Fruit fly (Drosophila melanogaster) whole organism, embryonic: ENCODE data around the gene bnl.

ENCODE experiments used
- CG10321 ChIP-seq: fragments of 200-800 bp; sonication (Bioruptor generic); IDR thresholded peaks from 2 replicates; pipeline ENCODE4 v1.3.6; 2022; ENCODE audit warnings: missing biosample characterization, missing genetic modification characterization
- CG10543 ChIP-seq: fragments of 200-800 bp; sonication (Bioruptor generic); optimal IDR thresholded peaks from 3 replicates; lab custom pipeline; 2017; ENCODE audit warnings: missing biosample characterization, mild to moderate bottlenecking, missing genetic modification characterization, moderate library complexity
- CG11093 ChIP-seq: fragments of 200-800 bp; sonication (Bioruptor generic); IDR thresholded peaks from 3 replicates; pipeline ENCODE4 v1.3.6; 2022; ENCODE audit warnings: missing biosample characterization, missing genetic modification characterization
- CG11456 ChIP-seq: fragments of 200-800 bp; sonication (Bioruptor generic); IDR thresholded peaks from 3 replicates; pipeline ENCODE4 v1.3.6; 2022; ENCODE audit warnings: missing biosample characterization, missing genetic modification characterization
- CG11560 ChIP-seq: fragments of 200-800 bp; sonication (Bioruptor generic); IDR thresholded peaks from 3 replicates; pipeline ENCODE4 v1.3.6; 2022; ENCODE audit warnings: missing biosample characterization, missing genetic modification characterization
- CG12744 ChIP-seq: fragments of 200-800 bp; sonication (Bioruptor generic); optimal IDR thresholded peaks from 2 replicates; lab custom pipeline; 2016; ENCODE audit warnings: missing biosample characterization, missing genetic modification characterization
- CG15479 ChIP-seq: fragments of 200-800 bp; sonication (Bioruptor generic); optimal IDR thresholded peaks from 3 replicates; lab custom pipeline; 2019; ENCODE audit warnings: missing biosample characterization, mild to moderate bottlenecking, missing genetic modification characterization, moderate library complexity
- CG16813 ChIP-seq: fragments of 200-800 bp; sonication (Bioruptor generic); IDR thresholded peaks from 3 replicates; pipeline ENCODE4 v1.3.6; 2022; ENCODE audit warnings: missing biosample characterization, missing genetic modification characterization; ENCODE audit not compliant: partially characterized antibody
- CG18011 ChIP-seq: fragments of 200-800 bp; sonication (Bioruptor generic); optimal IDR thresholded peaks from 2 replicates; lab custom pipeline; 2017; ENCODE audit warnings: missing biosample characterization, missing genetic modification characterization, mild to moderate bottlenecking, moderate library complexity, missing genotype
- CG2199 ChIP-seq: fragments of 200-800 bp; sonication (Bioruptor generic); IDR thresholded peaks from 3 replicates; pipeline ENCODE4 v1.3.6; 2022; ENCODE audit warnings: missing biosample characterization, missing genetic modification characterization
- CG2889 ChIP-seq: fragments of 200-800 bp; sonication (Bioruptor generic); IDR thresholded peaks from 3 replicates; pipeline ENCODE4 v1.3.6; 2022; ENCODE audit warnings: missing biosample characterization, missing genetic modification characterization
- CG31365 ChIP-seq: fragments of 200-800 bp; sonication (Bioruptor generic); optimal IDR thresholded peaks from 2 replicates; lab custom pipeline; 2018; ENCODE audit warnings: missing biosample characterization, mild to moderate bottlenecking, missing genetic modification characterization
- CG31388 ChIP-seq: fragments of 200-800 bp; sonication (Bioruptor generic); optimal IDR thresholded peaks from 2 replicates; lab custom pipeline; 2016; ENCODE audit warnings: missing biosample characterization, missing genetic modification characterization
- CG32767 ChIP-seq: fragments of 200-800 bp; sonication (Bioruptor generic); IDR thresholded peaks from 2 replicates; pipeline ENCODE4 v1.3.6; 2022; ENCODE audit warnings: missing biosample characterization, missing genetic modification characterization
- CG33557 ChIP-seq: fragments of 200-800 bp; sonication (Bioruptor generic); optimal IDR thresholded peaks from 2 replicates; lab custom pipeline; 2019; ENCODE audit warnings: missing biosample characterization, mild to moderate bottlenecking, missing genetic modification characterization, moderate library complexity
- CG34376 ChIP-seq: fragments of 200-800 bp; sonication (Bioruptor generic); optimal IDR thresholded peaks from 2 replicates; lab custom pipeline; 2018; ENCODE audit warnings: missing biosample characterization, mild to moderate bottlenecking, missing genetic modification characterization
- CG7745 ChIP-seq: fragments of 200-800 bp; sonication (Bioruptor generic); optimal IDR thresholded peaks from 2 replicates; lab custom pipeline; 2018; ENCODE audit warnings: missing biosample characterization, mild to moderate bottlenecking, missing genetic modification characterization, moderate library complexity
- CG7786 ChIP-seq: fragments of 200-800 bp; sonication (Bioruptor generic); optimal IDR thresholded peaks from 2 replicates; lab custom pipeline; 2016; ENCODE audit warnings: missing biosample characterization, missing genetic modification characterization
- CTCF ChIP-seq: fragments of 200-800 bp; sonication (Bioruptor generic); optimal IDR thresholded peaks from 2 replicates; lab custom pipeline; 2017; ENCODE audit warnings: missing biosample characterization, mild to moderate bottlenecking, missing genetic modification characterization, moderate library complexity
- Camta ChIP-seq: fragments of 200-800 bp; sonication (Bioruptor generic); optimal IDR thresholded peaks from 2 replicates; lab custom pipeline; 2016; ENCODE audit warnings: missing biosample characterization, missing genetic modification characterization
- Dbx ChIP-seq: fragments of 200-800 bp; sonication (Bioruptor generic); IDR thresholded peaks from 3 replicates; pipeline ENCODE4 v1.3.6; 2022; ENCODE audit warnings: missing biosample characterization, missing genetic modification characterization
- Drgx ChIP-seq: fragments of 200-800 bp; sonication (Bioruptor generic); IDR thresholded peaks from 2 replicates; pipeline ENCODE4 v1.3.6; 2022; ENCODE audit warnings: missing biosample characterization, missing genetic modification characterization
- E2f1 ChIP-seq: fragments of 200-800 bp; sonication (Bioruptor generic); IDR thresholded peaks from 2 replicates; pipeline ENCODE4 v1.3.6; 2022; ENCODE audit warnings: missing biosample characterization, missing genetic modification characterization
- Eip74EF ChIP-seq, 2 experiments: fragments of 200-800 bp in 1 of 2; fragments of >200 bp in 1 of 2; sonication (Bioruptor generic) in 1 of 2; optimal IDR thresholded peaks; 2 replicates each; lab custom pipeline; 2017 to 2019; ENCODE audit warnings: missing biosample characterization in 2 of 2, missing genetic modification characterization in 2 of 2, mild to moderate bottlenecking in 1 of 2, moderate library complexity in 1 of 2
- Elba2 ChIP-seq: fragments of 200-800 bp; sonication (Bioruptor generic); optimal IDR thresholded peaks from 3 replicates; lab custom pipeline; 2016; ENCODE audit warnings: missing biosample characterization, missing genetic modification characterization
- Ets65A ChIP-seq: fragments of 200-800 bp; sonication (Bioruptor generic); peaks from one replicate; lab custom pipeline; 2016; ENCODE audit warnings: missing biosample characterization, missing genetic modification characterization
- HHEX ChIP-seq: fragments of 200-800 bp; sonication (Bioruptor generic); optimal IDR thresholded peaks from 3 replicates; lab custom pipeline; 2017; ENCODE audit warnings: missing biosample characterization, mild to moderate bottlenecking, missing genetic modification characterization, missing genetic modification reagents
- Hr51 ChIP-seq, 2 experiments: fragments of 200-800 bp; sonication (Bioruptor generic); optimal IDR thresholded peaks; 2 replicates in 1 of 2; 3 replicates in 1 of 2; lab custom pipeline; 2016 to 2018; ENCODE audit warnings: missing biosample characterization in 2 of 2, missing genetic modification characterization in 2 of 2, mild to moderate bottlenecking in 1 of 2, moderate library complexity in 1 of 2
- Rx ChIP-seq: fragments of 200-800 bp; sonication (Bioruptor generic); IDR thresholded peaks from 2 replicates; pipeline ENCODE4 v1.3.6; 2022; ENCODE audit warnings: missing biosample characterization, missing genetic modification characterization
- Side ChIP-seq: fragments of 200-800 bp; sonication (Bioruptor generic); optimal IDR thresholded peaks from 2 replicates; lab custom pipeline; 2016; ENCODE audit warnings: missing biosample characterization, missing genetic modification characterization
- Sox100B ChIP-seq: fragments of 200-800 bp; sonication (Bioruptor generic); optimal IDR thresholded peaks from 3 replicates; lab custom pipeline; 2018; ENCODE audit warnings: missing biosample characterization, mild to moderate bottlenecking, missing genetic modification characterization
- Taf1 ChIP-seq: fragments of 200-800 bp; sonication (Bioruptor generic); IDR thresholded peaks from 2 replicates; pipeline ENCODE4 v1.3.6; 2022; ENCODE audit warnings: missing biosample characterization, missing genetic modification characterization
- Xrp1 ChIP-seq: fragments of 200-800 bp; sonication (Bioruptor generic); IDR thresholded peaks from 2 replicates; pipeline ENCODE4 v1.3.6; 2022; ENCODE audit warnings: missing biosample characterization, missing genetic modification characterization
- aop ChIP-seq: fragments of 200-800 bp; sonication (Bioruptor generic); IDR thresholded peaks from 2 replicates; pipeline ENCODE4 v1.3.6; 2022; ENCODE audit warnings: missing biosample characterization, missing genetic modification characterization
- ase ChIP-seq: fragments of 200-800 bp; sonication (Bioruptor generic); IDR thresholded peaks from 3 replicates; pipeline ENCODE4 v1.3.6; 2022; ENCODE audit warnings: missing biosample characterization, missing genetic modification characterization
- ash1 ChIP-seq: fragments of 200-800 bp; sonication (Bioruptor generic); optimal IDR thresholded peaks from 2 replicates; lab custom pipeline; 2018; ENCODE audit warnings: missing biosample characterization, mild to moderate bottlenecking, missing genetic modification characterization
- cg ChIP-seq: fragments of 200-800 bp; sonication (Bioruptor generic); optimal IDR thresholded peaks from 3 replicates; lab custom pipeline; 2019; ENCODE audit warnings: missing biosample characterization, mild to moderate bottlenecking, missing genetic modification characterization, moderate library complexity
- fd64A ChIP-seq: fragments of 200-800 bp; sonication (Bioruptor generic); optimal IDR thresholded peaks from 3 replicates; lab custom pipeline; 2018; ENCODE audit warnings: missing biosample characterization, mild to moderate bottlenecking, missing genetic modification characterization
- fd96Cb ChIP-seq: fragments of 200-800 bp; sonication (Bioruptor generic); optimal IDR thresholded peaks from 2 replicates; lab custom pipeline; 2018; ENCODE audit warnings: missing biosample characterization, mild to moderate bottlenecking, missing genetic modification characterization, moderate library complexity
- fru ChIP-seq: fragments of >200 bp; optimal IDR thresholded peaks from 2 replicates; lab custom pipeline; 2017
- gt ChIP-seq: fragments of 200-800 bp; sonication (Bioruptor generic); IDR thresholded peaks from 2 replicates; pipeline ENCODE4 v1.3.6; 2022; ENCODE audit warnings: missing biosample characterization, missing genetic modification characterization
- lola ChIP-seq, 3 experiments: fragments of >200 bp in 2 of 3; fragments of 200-800 bp in 1 of 3; sonication (Bioruptor generic) in 1 of 3; optimal IDR thresholded peaks; 2 replicates each; lab custom pipeline; 2017 to 2019; ENCODE audit warnings: missing biosample characterization in 3 of 3, missing genetic modification characterization in 3 of 3, mild to moderate bottlenecking in 1 of 3, moderate library complexity in 1 of 3
- luna ChIP-seq: fragments of 200-800 bp; sonication (Bioruptor generic); optimal IDR thresholded peaks from 2 replicates; lab custom pipeline; 2016; ENCODE audit warnings: missing biosample characterization, missing genetic modification characterization
- nerfin-2 ChIP-seq: fragments of 200-800 bp; sonication (Bioruptor generic); IDR thresholded peaks from 2 replicates; pipeline ENCODE4 v1.3.6; 2022; ENCODE audit warnings: missing biosample characterization, missing genetic modification characterization; ENCODE audit not compliant: partially characterized antibody
- otp ChIP-seq: fragments of 200-800 bp; sonication (Bioruptor generic); IDR thresholded peaks from 3 replicates; pipeline ENCODE4, ENCODE4 v1.3.6; 2022; ENCODE audit warnings: missing biosample characterization, missing genetic modification characterization
- prd ChIP-seq, 3 experiments: fragments of >200 bp in 2 of 3; fragments of 200-800 bp in 1 of 3; sonication (Bioruptor generic) in 1 of 3; optimal IDR thresholded peaks in 2 of 3; IDR thresholded peaks in 1 of 3; 2 replicates in 2 of 3; 3 replicates in 1 of 3; pipeline versions ENCODE4 v1.3.6 to Lab custom; 2017 to 2022; ENCODE audit warnings: missing biosample characterization in 1 of 3, missing genetic modification characterization in 1 of 3
- psq ChIP-seq: fragments of 200-800 bp; sonication (Bioruptor generic); optimal IDR thresholded peaks from 2 replicates; lab custom pipeline; 2017; ENCODE audit warnings: missing biosample characterization, missing genetic modification characterization
- pzg ChIP-seq: fragments of 200-800 bp; sonication (Bioruptor generic); optimal IDR thresholded peaks from 3 replicates; lab custom pipeline; 2018; ENCODE audit warnings: missing biosample characterization, mild to moderate bottlenecking, missing genetic modification characterization, moderate library complexity
- schlank ChIP-seq: fragments of 200-800 bp; sonication (Bioruptor generic); optimal IDR thresholded peaks from 2 replicates; lab custom pipeline; 2018; ENCODE audit warnings: missing biosample characterization, mild to moderate bottlenecking, missing genetic modification characterization
- ssp ChIP-seq: fragments of 200-800 bp; sonication (Bioruptor generic); IDR thresholded peaks from 2 replicates; pipeline ENCODE4 v1.3.6; 2022; ENCODE audit warnings: missing biosample characterization, missing genetic modification characterization
- tx ChIP-seq: fragments of 200-800 bp; sonication (Bioruptor generic); optimal IDR thresholded peaks from 2 replicates; lab custom pipeline; 2016; ENCODE audit warnings: missing biosample characterization, missing genetic modification characterization

Gene bnl

dm6 chr3R:19858017-19858659 is 21.5 kb upstream of the bnl start (continued):
- TF ChIP-seq CG12744 (GFP tag; lab: Kevin White, UChicago) = peak; percentile 8
- peak; percentile 44 for TF ChIP-seq CG7745
- no peak for TF ChIP-seq CG16813 (GFP tag; lab: Robert Waterston, UW)
- TF ChIP-seq schlank (tag; lab: Kevin White, UChicago) = peak; percentile 71
- no peak for TF ChIP-seq ase (GFP tag; lab: Robert Waterston, UW)
- TF ChIP-seq otp (GFP tag; lab: Robert Waterston, UW) = 0 out of 3 replicates have a peak, but pooled peaks have one; percentile 31
- no peak for TF ChIP-seq CG33557 (GFP tag; lab: Kevin White, UChicago)
- TF ChIP-seq CG11456 (GFP tag; lab: Robert Waterston, UW) = no peak
- TF ChIP-seq lola (GFP tag; optimal IDR thresholded peaks at IDR 0.05; lab: Kevin White, UChicago) = no peak
- TF ChIP-seq tx = no peak
- no peak for TF ChIP-seq Rx (GFP tag; lab: Robert Waterston, UW)
- TF ChIP-seq CG10321 (GFP tag; lab: Robert Waterston, UW) = no peak
- TF ChIP-seq Elba2 = no peak
- TF ChIP-seq psq (GFP tag; lab: Kevin White, UChicago) = no peak
- no peak for TF ChIP-seq fru (lab: Kevin White, UChicago)
- TF ChIP-seq Camta (GFP tag; lab: Kevin White, UChicago) = peak; percentile 5
- peak; percentile 27 for TF ChIP-seq CG18011 (GFP tag; lab: Kevin White, UChicago)
- TF ChIP-seq E2f1 (GFP tag; lab: Robert Waterston, UW) = no peak
- peak; percentile 83 for TF ChIP-seq Ets65A (GFP tag; lab: Kevin White, UChicago)
- no peak for TF ChIP-seq HHEX (GFP tag; lab: Kevin White, UChicago)
- no peak for TF ChIP-seq pzg (GFP tag; lab: Kevin White, UChicago)
- no peak for TF ChIP-seq cg (GFP tag; lab: Kevin White, UChicago)
- TF ChIP-seq CG32767 (GFP tag; lab: Robert Waterston, UW) = no peak
- TF ChIP-seq Taf1 = no peak
- no peak for TF ChIP-seq CG11093
- TF ChIP-seq Sox100B = no peak
- TF ChIP-seq CG2889 = no peak
- no peak for TF ChIP-seq prd (optimal IDR thresholded peaks at IDR 0.05; lab: Kevin White, UChicago)
- TF ChIP-seq prd (GFP tag; IDR thresholded peaks at IDR 0.05; lab: Robert Waterston, UW) = no peak
- TF ChIP-seq fd64A = peak; percentile 34
- TF ChIP-seq Side (GFP tag; lab: Kevin White, UChicago) = peak; percentile 43
- no peak for TF ChIP-seq aop (GFP tag; lab: Robert Waterston, UW)
- TF ChIP-seq nerfin-2 (GFP tag; lab: Robert Waterston, UW) = no peak
- TF ChIP-seq CG2199 (GFP tag; lab: Robert Waterston, UW) = 0 out of 3 replicates have a peak, but pooled peaks have one; percentile 40
- no peak for TF ChIP-seq CG10543
- no peak for TF ChIP-seq Drgx
- TF ChIP-seq Eip74EF (GFP tag; optimal IDR thresholded peaks at IDR 0.05; lab: Kevin White, UChicago) = no peak
- no peak for TF ChIP-seq CG15479 (GFP tag; lab: Kevin White, UChicago)
- no peak for TF ChIP-seq luna (GFP tag; lab: Kevin White, UChicago)
- TF ChIP-seq CG11560 (tag; lab: Robert Waterston, UW) = no peak
- no peak for TF ChIP-seq CTCF
- peak; percentile 41 for TF ChIP-seq CG7786 (GFP tag; lab: Kevin White, UChicago)
- TF ChIP-seq Hr51 (GFP tag; optimal IDR thresholded peaks at IDR 0.05; lab: Kevin White, UChicago) = no peak
- no peak for TF ChIP-seq fd96Cb
- TF ChIP-seq gt (GFP tag; lab: Robert Waterston, UW) = no peak
- TF ChIP-seq ash1 = no peak
- no peak for TF ChIP-seq CG31365 (tag; lab: Kevin White, UChicago)
- peak; percentile 68; the same call in 2 of the 3 replicates for TF ChIP-seq Dbx (GFP tag; lab: Robert Waterston, UW)
- no peak for TF ChIP-seq CG31388
- TF ChIP-seq Xrp1 (GFP tag; lab: Robert Waterston, UW) = peak; percentile 46
- TF ChIP-seq CG34376 (GFP tag; lab: Kevin White, UChicago) = no peak
- TF ChIP-seq ssp = no peak
